Worm (Caenorhabditis elegans) whole organism, L1 larva: ENCODE measurements around the gene pqe-1.

Source experiments
- C34B4.2 ChIP-seq: sonication (generic microtip); optimal IDR thresholded peaks from 2 replicates; lab custom pipeline; 2017; ENCODE audit warnings: mild to moderate bottlenecking, missing genetic modification characterization, missing compliant biosample characterization
- F16B12.6 ChIP-seq: fragments of 150-350 bp; optimal IDR thresholded peaks from 2 replicates; lab custom pipeline; 2014; ENCODE audit warnings: missing biosample characterization, missing genetic modification characterization
- aha-1 ChIP-seq: fragments of 150-350 bp; optimal IDR thresholded peaks from 2 replicates; lab custom pipeline; 2014; ENCODE audit warnings: missing biosample characterization, missing genetic modification characterization
- alr-1 ChIP-seq: fragments of 200-800 bp; sonication (Bioruptor generic); optimal IDR thresholded peaks from 2 replicates; lab custom pipeline; 2018; ENCODE audit warnings: borderline replicate concordance, mild to moderate bottlenecking, missing genetic modification characterization, missing compliant biosample characterization
- ama-1 ChIP-seq: fragments of 150-350 bp; optimal IDR thresholded peaks from 2 replicates; lab custom pipeline; 2014
- blmp-1 ChIP-seq: fragments of 150-350 bp; optimal IDR thresholded peaks from 2 replicates; lab custom pipeline; 2014; ENCODE audit warnings: missing biosample characterization, missing genetic modification characterization
- ceh-8 ChIP-seq: fragments of 200-800 bp; sonication (Bioruptor generic); optimal IDR thresholded peaks from 2 replicates; lab custom pipeline; 2018; ENCODE audit warnings: mild to moderate bottlenecking, missing genetic modification characterization, moderate library complexity, missing compliant biosample characterization
- ceh-82 ChIP-seq, 3 experiments: fragments of 150-350 bp in 1 of 3; sonication (generic microtip) in 2 of 3; optimal IDR thresholded peaks; 2 replicates each; lab custom pipeline; 2014 to 2017; ENCODE audit warnings: missing biosample characterization in 3 of 3, missing genetic modification characterization in 3 of 3
- ceh-88 ChIP-seq: fragments of 200-800 bp; sonication (Bioruptor generic); IDR thresholded peaks from 2 replicates; pipeline ENCODE4 v1.3.6; 2022; ENCODE audit warnings: missing genetic modification characterization, missing compliant biosample characterization
- ceh-90 ChIP-seq: sonication (generic microtip); optimal IDR thresholded peaks from 2 replicates; lab custom pipeline; 2016; ENCODE audit warnings: missing genetic modification characterization, missing compliant biosample characterization
- ces-1 ChIP-seq: fragments of 150-350 bp; optimal IDR thresholded peaks from 2 replicates; lab custom pipeline; 2014; ENCODE audit warnings: missing biosample characterization, missing genetic modification reagents, missing genetic modification characterization
- dpl-1 ChIP-seq, 3 experiments: fragments of 150-350 bp in 2 of 3; sonication (generic microtip) in 1 of 3; optimal IDR thresholded peaks; 2 replicates each; lab custom pipeline; 2014 to 2017; ENCODE audit warnings: missing biosample characterization in 3 of 3, missing genetic modification characterization in 3 of 3, missing genetic modification reagents in 3 of 3
- efl-1 ChIP-seq, 4 experiments: fragments of 150-350 bp; optimal IDR thresholded peaks in 3 of 4; peaks in 1 of 4; 1 replicate in 1 of 4; 2 replicates in 3 of 4; lab custom pipeline; 2014; ENCODE audit warnings: missing biosample characterization in 2 of 4, missing genetic modification characterization in 2 of 4, missing genetic modification reagents in 2 of 4
- efl-3 ChIP-seq: fragments of 200-800 bp; sonication (Bioruptor generic); optimal IDR thresholded peaks from 2 replicates; lab custom pipeline; 2018; ENCODE audit warnings: mild to moderate bottlenecking, missing genetic modification characterization, missing compliant biosample characterization
- egl-13 ChIP-seq: sonication (generic microtip); optimal IDR thresholded peaks from 2 replicates; lab custom pipeline; 2016; ENCODE audit warnings: missing genotype, missing genetic modification reagents, missing genetic modification characterization, missing compliant biosample characterization
- egl-27 ChIP-seq, 2 experiments: fragments of 150-350 bp in 1 of 2; sonication (generic microtip); optimal IDR thresholded peaks; 3 replicates each; lab custom pipeline; 2017 to 2018; ENCODE audit warnings: missing biosample characterization in 2 of 2, missing genetic modification characterization in 2 of 2, missing genetic modification reagents in 2 of 2
- elt-3 ChIP-seq, 6 experiments: fragments of 150-350 bp in 1 of 6; sonication (generic microtip); optimal IDR thresholded peaks; 2 replicates each; lab custom pipeline; 2017 to 2018; ENCODE audit warnings: missing biosample characterization in 6 of 6, missing genetic modification characterization in 6 of 6, inconsistent platforms in 1 of 6
- fkh-4 ChIP-seq: sonication (generic microtip); optimal IDR thresholded peaks from 2 replicates; lab custom pipeline; 2016; ENCODE audit warnings: missing compliant biosample characterization, missing genetic modification characterization, borderline replicate concordance
- fkh-8 ChIP-seq: sonication (generic microtip); optimal IDR thresholded peaks from 2 replicates; lab custom pipeline; 2016; ENCODE audit warnings: mild to moderate bottlenecking, missing genetic modification characterization, missing compliant biosample characterization
- hpl-2 ChIP-seq: fragments of 150-350 bp; optimal IDR thresholded peaks from 2 replicates; lab custom pipeline; 2014; ENCODE audit warnings: missing biosample characterization, missing genetic modification reagents, missing genetic modification characterization
- irx-1 ChIP-seq: sonication (generic microtip); optimal IDR thresholded peaks from 2 replicates; lab custom pipeline; 2016; ENCODE audit warnings: missing genetic modification characterization, missing compliant biosample characterization
- isw-1 ChIP-seq: fragments of 200-800 bp; sonication (Bioruptor generic); IDR thresholded peaks from 2 replicates; pipeline ENCODE4 v1.3.6; 2022; ENCODE audit warnings: missing genetic modification characterization, missing compliant biosample characterization
- jun-1 ChIP-seq: fragments of 150-350 bp; optimal IDR thresholded peaks from 2 replicates; lab custom pipeline; 2014; ENCODE audit warnings: missing biosample characterization, missing genetic modification reagents, missing genetic modification characterization
- lin-13 ChIP-seq: fragments of 150-350 bp; optimal IDR thresholded peaks from 2 replicates; lab custom pipeline; 2014; ENCODE audit warnings: missing biosample characterization, missing genetic modification reagents, missing genetic modification characterization
- lin-15B ChIP-seq: fragments of 150-350 bp; sonication (generic microtip); optimal IDR thresholded peaks from 3 replicates; lab custom pipeline; 2014; ENCODE audit warnings: missing biosample characterization, missing genetic modification characterization
- lir-3 ChIP-seq: sonication (generic microtip); optimal IDR thresholded peaks from 2 replicates; lab custom pipeline; 2016; ENCODE audit warnings: mild to moderate bottlenecking, missing genetic modification characterization, moderate library complexity, missing compliant biosample characterization; ENCODE audit not compliant: poor library complexity
- lsy-2 ChIP-seq, 2 experiments: fragments of 150-350 bp; optimal IDR thresholded peaks; 2 replicates each; lab custom pipeline; 2014; ENCODE audit warnings: missing biosample characterization in 2 of 2, missing genetic modification characterization in 2 of 2
- mdl-1 ChIP-seq, 2 experiments: fragments of 150-350 bp; optimal IDR thresholded peaks; 2 replicates each; lab custom pipeline; 2014 to 2017; ENCODE audit warnings: missing biosample characterization in 2 of 2, missing genetic modification characterization in 2 of 2, inconsistent platforms in 1 of 2
- mep-1 ChIP-seq: fragments of 150-350 bp; optimal IDR thresholded peaks from 2 replicates; lab custom pipeline; 2014; ENCODE audit warnings: missing biosample characterization, missing genetic modification characterization
- nhr-19 ChIP-seq: fragments of 200-800 bp; sonication (Bioruptor generic); conservative IDR thresholded peaks from 2 replicates; pipeline ENCODE4 v1.3.6; 2022; ENCODE audit warnings: missing genetic modification characterization, missing compliant biosample characterization
- nhr-20 ChIP-seq: sonication (generic microtip); optimal IDR thresholded peaks from 2 replicates; lab custom pipeline; 2016; ENCODE audit warnings: mild to moderate bottlenecking, missing genetic modification characterization, missing compliant biosample characterization
- nhr-28 ChIP-seq: fragments of 150-350 bp; optimal IDR thresholded peaks from 2 replicates; lab custom pipeline; 2014; ENCODE audit warnings: missing biosample characterization, missing genetic modification characterization
- nhr-77 ChIP-seq: fragments of 150-350 bp; optimal IDR thresholded peaks from 2 replicates; lab custom pipeline; 2014; ENCODE audit warnings: missing biosample characterization, missing genetic modification characterization
- nhr-84 ChIP-seq: sonication (generic microtip); optimal IDR thresholded peaks from 2 replicates; lab custom pipeline; 2017; ENCODE audit warnings: missing biosample characterization, missing genetic modification characterization
- nhr-85 ChIP-seq: sonication (generic microtip); peaks from one replicate; lab custom pipeline; 2016; ENCODE audit warnings: missing genetic modification characterization, inconsistent platforms, missing compliant biosample characterization
- pag-3 ChIP-seq: sonication (generic microtip); optimal IDR thresholded peaks from 2 replicates; lab custom pipeline; 2017; ENCODE audit warnings: missing genetic modification characterization, mild to moderate bottlenecking, missing compliant biosample characterization, antibody characterized with exemption, borderline replicate concordance; ENCODE audit not compliant: insufficient read depth
- pax-3 ChIP-seq: fragments of 200-800 bp; sonication (Bioruptor generic); optimal IDR thresholded peaks from 2 replicates; lab custom pipeline; 2018; ENCODE audit warnings: mild to moderate bottlenecking, missing genetic modification characterization, moderate library complexity, missing compliant biosample characterization
- pqm-1 ChIP-seq: sonication (generic microtip); optimal IDR thresholded peaks from 3 replicates; lab custom pipeline; 2017; ENCODE audit warnings: missing biosample characterization, missing genetic modification characterization
- rnt-1 ChIP-seq: sonication (generic microtip); optimal IDR thresholded peaks from 2 replicates; lab custom pipeline; 2016; ENCODE audit warnings: mild to moderate bottlenecking, missing genetic modification characterization, moderate library complexity, missing compliant biosample characterization
- snpc-4 ChIP-seq: fragments of 150-350 bp; optimal IDR thresholded peaks from 2 replicates; lab custom pipeline; 2014; ENCODE audit warnings: missing biosample characterization, missing genetic modification characterization
- snu-23 ChIP-seq: sonication (generic microtip); optimal IDR thresholded peaks from 2 replicates; lab custom pipeline; 2016; ENCODE audit warnings: missing genetic modification characterization, missing compliant biosample characterization
- tbx-2 ChIP-seq: sonication (generic microtip); optimal IDR thresholded peaks from 2 replicates; lab custom pipeline; 2016; ENCODE audit warnings: missing genetic modification characterization, missing compliant biosample characterization
- unc-130 ChIP-seq: fragments of 150-350 bp; optimal IDR thresholded peaks from 2 replicates; lab custom pipeline; 2017; ENCODE audit warnings: missing biosample characterization, missing genetic modification characterization, inconsistent platforms
- zag-1 ChIP-seq: fragments of 150-350 bp; optimal IDR thresholded peaks from 2 replicates; lab custom pipeline; 2014; ENCODE audit warnings: missing biosample characterization, missing genetic modification characterization
- ztf-11 ChIP-seq, 2 experiments: sonication (generic microtip); optimal IDR thresholded peaks; 2 replicates each; lab custom pipeline; 2016 to 2017; ENCODE audit warnings: missing genetic modification characterization in 2 of 2, missing biosample characterization in 1 of 2, missing compliant biosample characterization in 1 of 2

pqe-1 gene

DNA sequence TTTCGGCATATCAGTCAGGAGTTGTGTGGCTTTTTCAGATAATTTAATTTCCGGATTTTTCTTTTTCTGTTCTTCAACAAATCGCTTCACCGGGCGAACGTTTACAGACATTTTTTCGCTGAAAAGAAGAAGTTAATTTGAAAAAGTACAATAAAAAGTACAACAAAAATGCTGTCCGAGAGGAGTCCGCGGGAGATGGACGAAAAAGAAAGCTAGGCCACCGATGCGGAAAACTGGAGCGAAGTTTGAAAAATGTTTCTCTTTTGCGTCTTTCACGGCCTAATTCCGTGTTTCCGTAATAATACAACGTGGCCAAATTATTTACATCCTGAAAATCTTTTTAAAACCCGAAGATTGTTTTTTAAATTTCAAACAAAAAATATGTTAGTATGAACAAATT lies 38.2 kb downstream of the pqe-1 start, which contains the start of gene thoc-5 (continued):
- peak; percentile 88 for TF ChIP-seq snu-23 (GFP tag; lab: Kevin White, UChicago)
- peak; percentile 67 for TF ChIP-seq lin-13 (GFP tag; lab: Kevin White, UChicago)
- peak; percentile 95 for TF ChIP-seq pax-3 (tag; lab: Kevin White, UChicago)
- no peak for TF ChIP-seq pag-3
- peak; percentile 44 for TF ChIP-seq aha-1 (tag; lab: Kevin White, UChicago)
- TF ChIP-seq irx-1 (tag; lab: Kevin White, UChicago), result peak; percentile 96
- peak; percentile 87 to 90 for TF ChIP-seq lsy-2 (tag; optimal IDR thresholded peaks at IDR 0.05; lab: Kevin White, UChicago)
- TF ChIP-seq nhr-85 (tag; lab: Kevin White, UChicago), result peak; percentile 93
- TF ChIP-seq ceh-8 (GFP tag; lab: Kevin White, UChicago), result peak; percentile 76
- TF ChIP-seq nhr-84 (tag; lab: Kevin White, UChicago), result no peak
- peak; percentile 33 for TF ChIP-seq unc-130 (tag; lab: Kevin White, UChicago)
- peak in 1 of 2 experiments; percentile 54 for TF ChIP-seq mdl-1 (tag; optimal IDR thresholded peaks at IDR 0.05; lab: Kevin White, UChicago)
- no peak for TF ChIP-seq ces-1 (GFP tag; lab: Kevin White, UChicago)
- TF ChIP-seq, all 84 proteins: peak for 63

DNA sequence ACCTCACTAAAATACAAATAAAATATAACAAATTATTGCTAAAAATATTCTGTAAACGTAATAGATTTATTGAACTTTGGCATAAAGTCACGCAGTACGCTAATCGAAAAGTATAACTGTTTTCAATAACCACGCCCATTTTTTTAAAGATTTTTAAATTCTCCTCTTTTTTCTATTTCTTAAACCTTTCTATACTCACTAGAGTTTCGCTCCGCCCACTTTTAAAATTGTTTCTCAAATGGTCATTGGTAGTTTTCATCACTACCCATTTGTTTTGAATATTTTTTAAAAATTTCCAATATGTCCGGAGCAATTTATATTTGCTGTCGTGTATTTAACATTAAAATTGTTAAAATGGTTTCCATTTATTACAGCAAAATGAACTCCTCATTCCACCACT lies 50.9 kb downstream of the pqe-1 start, which contains the start of gene Y32H12A.1:
Gene Y32H12A.1 (plus strand): TSS at position 301 of the 400 bp plus-strand sequence.
- TF ChIP-seq jun-1, result no peak
- no peak for TF ChIP-seq C34B4.2 (tag; lab: Kevin White, UChicago)
- TF ChIP-seq ztf-11 (tag; optimal IDR thresholded peaks at IDR 0.05; lab: Kevin White, UChicago), result no peak
- TF ChIP-seq zag-1, result no peak
- no peak for TF ChIP-seq alr-1 (tag; lab: Kevin White, UChicago)
- no peak for TF ChIP-seq efl-3 (GFP tag; lab: Kevin White, UChicago)
- no peak for TF ChIP-seq nhr-77
- TF ChIP-seq tbx-2 (tag; lab: Kevin White, UChicago), result no peak
- no peak for TF ChIP-seq snpc-4 (tag; lab: Kevin White, UChicago)
- no peak for TF ChIP-seq fkh-8 (tag; lab: Kevin White, UChicago)
- no peak for TF ChIP-seq ceh-82 (tag; optimal IDR thresholded peaks at IDR 0.05; lab: Kevin White, UChicago)
- TF ChIP-seq irx-1 (tag; lab: Kevin White, UChicago), result no peak
- no peak for TF ChIP-seq lin-15B (tag; lab: Kevin White, UChicago)
- no peak for TF ChIP-seq F16B12.6 (tag; lab: Kevin White, UChicago)
- TF ChIP-seq fkh-4 (tag; lab: Kevin White, UChicago), result no peak
- TF ChIP-seq ama-1, result no peak
- TF ChIP-seq egl-13 (tag; lab: Kevin White, UChicago), result no peak
- TF ChIP-seq egl-27 (tag; optimal IDR thresholded peaks at IDR 0.05; lab: Kevin White, UChicago), result no peak
- TF ChIP-seq, all 84 proteins: peak for 0

DNA sequence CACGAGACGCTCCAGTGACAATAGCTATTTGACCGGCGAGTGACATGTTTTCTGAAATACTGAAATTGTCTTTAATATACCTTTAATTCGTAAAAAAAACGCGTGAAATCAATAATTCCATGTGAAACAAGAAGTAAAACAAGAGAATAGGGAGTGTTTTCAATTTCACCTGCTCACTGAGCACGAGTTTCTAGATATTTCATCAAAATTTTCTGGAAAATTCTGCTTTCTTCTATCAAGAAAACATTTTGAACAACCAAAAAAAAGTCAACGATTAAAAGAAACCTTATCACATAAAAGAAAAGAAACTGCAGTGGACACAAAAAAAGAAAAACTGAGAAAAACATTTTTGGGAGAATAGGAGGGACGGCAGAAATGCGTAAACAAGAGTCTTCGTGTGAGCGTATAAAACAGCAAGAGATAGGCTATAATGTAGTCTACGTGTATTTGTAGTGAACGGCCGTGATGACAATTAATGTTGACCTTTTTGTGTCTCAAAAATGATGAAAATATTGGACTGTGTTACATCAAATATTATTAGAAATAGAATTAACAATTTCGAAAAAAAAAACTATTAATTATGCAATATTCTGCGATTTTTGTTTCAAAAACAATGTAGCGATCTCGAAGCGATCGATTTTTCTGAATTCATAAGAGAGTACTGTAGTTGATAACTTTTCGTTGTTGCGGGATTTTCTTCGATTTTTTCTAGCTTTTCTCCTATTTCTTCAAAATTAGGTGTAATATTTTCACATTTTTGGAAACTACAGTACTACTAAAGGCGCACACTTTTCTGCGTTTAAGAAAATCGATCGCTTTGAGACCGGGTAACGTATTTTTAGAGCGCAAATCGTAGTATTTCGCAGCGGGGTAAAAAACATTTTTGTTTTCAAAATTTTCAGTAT lies 57.2 kb downstream of the pqe-1 start, which contains the start of gene dhs-9:
Gene dhs-9 (minus strand): TSS at position 51 of the 905 bp plus-strand sequence.
- TF ChIP-seq nhr-84 (tag; lab: Kevin White, UChicago) (no peak), ceh-88 (no peak), lsy-2 (tag; optimal IDR thresholded peaks at IDR 0.05; lab: Kevin White, UChicago) (peak in 1 of 2 experiments; percentile 20), rnt-1 (no peak), unc-130 (tag; lab: Kevin White, UChicago) (no peak), zag-1 (no peak), isw-1 (GFP tag; lab: Robert Waterston, UW) (no peak), nhr-20 (peak; percentile 92), lir-3 (tag; lab: Kevin White, UChicago) (no peak), ceh-90 (tag; lab: Kevin White, UChicago) (no peak), ama-1 (no peak), irx-1 (tag; lab: Kevin White, UChicago) (no peak), pqm-1 (tag; lab: Kevin White, UChicago) (no peak), egl-13 (tag; lab: Kevin White, UChicago) (no peak), hpl-2 (GFP tag; lab: Kevin White, UChicago) (no peak), nhr-28 (no peak), mep-1 (tag; lab: Kevin White, UChicago) (peak; percentile 34), mdl-1 (tag; optimal IDR thresholded peaks at IDR 0.05; lab: Kevin White, UChicago) (peak in 1 of 2 experiments; percentile 1), efl-1 (optimal IDR thresholded peaks at IDR 0.05; lab: Kevin White, UChicago) (no peak), efl-1 (GFP tag; optimal IDR thresholded peaks at IDR 0.05 in 1 of 2; lab: Kevin White, UChicago) (peak in 1 of 2 experiments; percentile 56), blmp-1 (peak; percentile 46), elt-3 (tag; optimal IDR thresholded peaks at IDR 0.05; lab: Kevin White, UChicago) (peak in 4 of 6 experiments; percentile 3 to 58 (median 15)), dpl-1 (GFP tag; optimal IDR thresholded peaks at IDR 0.05; lab: Kevin White, UChicago) (peak in 1 of 3 experiments; percentile 20), nhr-19 (GFP tag; lab: Robert Waterston, UW) (peak; percentile 7; the same call in 1 of the 2 replicates)
